Worm (Caenorhabditis elegans): ENCODE data around the gene nhr-187.

ce11 chrV:3854847-3855246 lies 7.9 kb downstream of the nhr-187 start, which contains the start of gene nhr-186:
- TF ChIP-seq odd-2 (tag; optimal IDR thresholded peaks at IDR 0.05) (no peak), nhr-11 (tag; optimal IDR thresholded peaks at IDR 0.05) (no peak), nhr-232 (tag; optimal IDR thresholded peaks at IDR 0.05) (no peak), che-1 (tag; optimal IDR thresholded peaks at IDR 0.05) (no peak), F13H6.1 (tag; optimal IDR thresholded peaks at IDR 0.05) (no peak), ceh-30 (tag; optimal IDR thresholded peaks at IDR 0.05) (no peak), ceh-6 (GFP tag; optimal IDR thresholded peaks at IDR 0.05) (no peak), zip-5 (tag; optimal IDR thresholded peaks at IDR 0.05) (no peak), T23F11.4 (GFP tag; optimal IDR thresholded peaks at IDR 0.05) (no peak), unc-86 (tag; optimal IDR thresholded peaks at IDR 0.05) (no peak), ceh-48 (tag; optimal IDR thresholded peaks at IDR 0.05) (no peak)
